Worm (Caenorhabditis elegans): ENCODE results near the gene F53C3.3.

The F53C3.3 gene

DNA sequence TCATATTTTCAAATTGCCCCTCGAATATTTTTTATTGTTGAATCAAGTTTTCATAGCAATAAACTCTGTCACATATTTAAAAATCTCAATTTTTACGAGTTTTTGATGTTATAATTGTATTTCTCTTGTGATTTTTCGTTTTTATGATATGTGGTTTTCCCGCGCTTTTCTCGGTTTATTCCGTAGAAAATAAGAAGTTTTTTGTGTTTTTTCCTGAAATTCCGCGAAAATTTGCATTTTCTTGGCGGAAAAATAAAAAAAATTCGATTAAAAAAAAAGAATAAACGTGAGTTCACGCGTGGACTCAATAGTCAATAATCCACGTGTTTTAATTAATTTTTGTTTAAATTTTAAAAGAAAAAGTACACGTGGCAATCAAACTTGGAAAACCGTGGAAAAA is 33.3 kb downstream of the F53C3.3 start (continued):
- TF ChIP-seq mes-4 (tag; optimal IDR thresholded peaks at IDR 0.05) (no peak), F23B12.7 (tag; optimal IDR thresholded peaks at IDR 0.05; ENCODE audit: insufficient read depth) (no peak), ztf-28 (GFP tag; IDR thresholded peaks at IDR 0.05) (no peak), F57C9.4 (tag; optimal IDR thresholded peaks at IDR 0.05) (no peak), ceh-79 (tag; optimal IDR thresholded peaks at IDR 0.05) (no peak), ZK185.1 (tag; optimal IDR thresholded peaks at IDR 0.05; ENCODE audit: poor library complexity, severe bottlenecking) (no peak), lin-26 (GFP tag; IDR thresholded peaks at IDR 0.05) (no peak), lin-40 (tag; optimal IDR thresholded peaks at IDR 0.05) (no peak), ceh-40 (GFP tag; IDR thresholded peaks at IDR 0.05) (no peak), lir-1 (GFP tag; conservative IDR thresholded peaks at IDR 0.05) (no peak), T26A5.8 (tag; optimal IDR thresholded peaks at IDR 0.05) (no peak), nfyb-1 (GFP tag; IDR thresholded peaks at IDR 0.05) (no peak), tlf-1 (GFP tag; optimal IDR thresholded peaks at IDR 0.05) (no peak), F55B11.4 (tag; optimal IDR thresholded peaks at IDR 0.05; ENCODE audit: borderline replicate concordance, insufficient read depth) (no peak), ztf-26 (tag; optimal IDR thresholded peaks at IDR 0.05) (no peak), ztf-3 (GFP tag; optimal IDR thresholded peaks at IDR 0.05) (no peak), bed-2 (GFP tag; IDR thresholded peaks at IDR 0.05) (no peak), D2030.7 (GFP tag; IDR thresholded peaks at IDR 0.05) (peak; percentile 49), akir-1 (GFP tag; optimal IDR thresholded peaks at IDR 0.05) (no peak), madf-8 (GFP tag; conservative IDR thresholded peaks at IDR 0.05) (peak; percentile 82), nfya-1 (tag; optimal IDR thresholded peaks at IDR 0.05; ENCODE audit: borderline replicate concordance, insufficient read depth) (no peak), xnd-1 (tag; optimal IDR thresholded peaks at IDR 0.05) (peak; percentile 62), Y53G8AR.9 (GFP tag; conservative IDR thresholded peaks at IDR 0.05) (no peak), ztf-25 (GFP tag; IDR thresholded peaks at IDR 0.05) (no peak), lsy-27 (tag; optimal IDR thresholded peaks at IDR 0.05; ENCODE audit: borderline replicate concordance, insufficient read depth) (no peak), let-607 (tag; optimal IDR thresholded peaks at IDR 0.05) (no peak), ccch-3 (GFP tag; optimal IDR thresholded peaks at IDR 0.05) (no peak), C17E4.6 (GFP tag; IDR thresholded peaks at IDR 0.05) (no peak), attf-6 (GFP tag; IDR thresholded peaks at IDR 0.05) (no peak), nfya-2 (GFP tag; IDR thresholded peaks at IDR 0.05) (no peak), hmg-20 (GFP tag; IDR thresholded peaks at IDR 0.05) (no peak), sea-2 (GFP tag; IDR thresholded peaks at IDR 0.05) (no peak), die-1 (tag; optimal IDR thresholded peaks at IDR 0.05) (no peak), hrde-1 (tag; optimal IDR thresholded peaks at IDR 0.05; ENCODE audit: borderline replicate concordance) (peak; percentile 33), ceh-58 (GFP tag; IDR thresholded peaks at IDR 0.05) (no peak), chd-7 (tag; optimal IDR thresholded peaks at IDR 0.05) (no peak), T07F8.4 (tag; optimal IDR thresholded peaks at IDR 0.05) (no peak), madf-3 (GFP tag; IDR thresholded peaks at IDR 0.05) (no peak), ceh-27 (GFP tag; optimal IDR thresholded peaks at IDR 0.05) (no peak), nhr-179 (tag; optimal IDR thresholded peaks at IDR 0.05) (no peak), ekl-4 (GFP tag; IDR thresholded peaks at IDR 0.05) (no peak), attf-5 (GFP tag; optimal IDR thresholded peaks at IDR 0.05) (no peak), ama-1 (optimal IDR thresholded peaks at IDR 0.05) (no peak), ama-1 (GFP tag; optimal IDR thresholded peaks at IDR 0.05) (no peak), snpc-3.4 (tag; optimal IDR thresholded peaks at IDR 0.05) (peak; percentile 31), lag-1 (GFP tag; IDR thresholded peaks at IDR 0.05) (no peak), F22D6.2 (tag; optimal IDR thresholded peaks at IDR 0.05) (no peak), hlh-26 (GFP tag; conservative IDR thresholded peaks at IDR 0.05) (no peak), ztf-18 (tag; optimal IDR thresholded peaks at IDR 0.05) (no peak), hlh-12 (tag; optimal IDR thresholded peaks at IDR 0.05) (no peak)
